Worm (Caenorhabditis elegans) whole organism, L4 larva: ENCODE measurements around the gene F59F4.3.
A peak's percentile ranks its signal among the peaks of the same experiment; 100 is the strongest.

Experiments used
- D1046.2 ChIP-seq: fragments of 200-800 bp; sonication (Bioruptor generic); IDR thresholded peaks from 2 replicates; pipeline ENCODE4 v1.3.6; 2022; ENCODE audit warnings: missing genetic modification characterization, missing compliant biosample characterization
- F10B5.3 ChIP-seq: sonication (generic microtip); optimal IDR thresholded peaks from 2 replicates; lab custom pipeline; 2016; ENCODE audit warnings: mild to moderate bottlenecking, missing genetic modification characterization, missing compliant biosample characterization
- F26F4.8 ChIP-seq: fragments of 200-800 bp; sonication (Bioruptor generic); conservative IDR thresholded peaks from 2 replicates; pipeline ENCODE4 v1.3.6; 2022; ENCODE audit warnings: missing genetic modification characterization, missing compliant biosample characterization
- F37D6.2 ChIP-seq: sonication (generic microtip); optimal IDR thresholded peaks from 2 replicates; lab custom pipeline; 2016; ENCODE audit warnings: mild to moderate bottlenecking, missing genetic modification characterization, missing compliant biosample characterization
- Y105C5A.15 ChIP-seq: fragments of 200-800 bp; sonication (Bioruptor generic); IDR thresholded peaks from 2 replicates; pipeline ENCODE4 v1.3.6; 2022; ENCODE audit warnings: missing genetic modification characterization, missing compliant biosample characterization
- ZK337.2 ChIP-seq: fragments of 200-800 bp; sonication (Bioruptor generic); IDR thresholded peaks from 2 replicates; pipeline ENCODE4 v1.3.6; 2022; ENCODE audit warnings: missing genetic modification reagents, missing genetic modification characterization, missing compliant biosample characterization
- aha-1 ChIP-seq: fragments of 150-350 bp; peaks from one replicate; lab custom pipeline; 2014; ENCODE audit warnings: missing biosample characterization, missing genetic modification characterization
- ama-1 ChIP-seq: fragments of 150-350 bp; optimal IDR thresholded peaks from 2 replicates; lab custom pipeline; 2014; ENCODE audit warnings: inconsistent platforms, mixed read lengths
- ceh-20 ChIP-seq: fragments of 200-800 bp; sonication (Bioruptor generic); IDR thresholded peaks from 2 replicates; pipeline ENCODE4 v1.3.6; 2022; ENCODE audit warnings: missing genetic modification reagents, missing genetic modification characterization, missing compliant biosample characterization
- ceh-62 ChIP-seq: sonication (generic microtip); optimal IDR thresholded peaks from 2 replicates; lab custom pipeline; 2017; ENCODE audit warnings: missing biosample characterization, missing genetic modification characterization
- ctbp-1 ChIP-seq: fragments of 200-800 bp; sonication (Bioruptor generic); IDR thresholded peaks from 2 replicates; pipeline ENCODE4 v1.3.6; 2022; ENCODE audit warnings: missing genetic modification reagents, missing genetic modification characterization, missing compliant biosample characterization
- daf-12 ChIP-seq: fragments of 150-350 bp; optimal IDR thresholded peaks from 2 replicates; lab custom pipeline; 2014; ENCODE audit warnings: missing biosample characterization, missing genetic modification reagents, missing genetic modification characterization
- daf-16 ChIP-seq, 3 experiments: sonication (generic microtip); optimal IDR thresholded peaks; 2 replicates each; lab custom pipeline; 2016 to 2017; ENCODE audit warnings: missing genetic modification characterization in 3 of 3, missing genetic modification reagents in 3 of 3, mild to moderate bottlenecking in 2 of 3, missing compliant biosample characterization in 2 of 3, missing biosample characterization in 1 of 3, moderate library complexity in 1 of 3
- dmd-6 ChIP-seq: fragments of 200-800 bp; sonication (Bioruptor generic); IDR thresholded peaks from 2 replicates; pipeline ENCODE4 v1.3.6; 2022; ENCODE audit warnings: missing genetic modification reagents, missing genetic modification characterization, missing compliant biosample characterization
- dmd-8 ChIP-seq: fragments of 200-800 bp; sonication (Bioruptor generic); IDR thresholded peaks from 2 replicates; pipeline ENCODE4 v1.3.6; 2022; ENCODE audit warnings: missing genetic modification characterization, missing compliant biosample characterization
- dmd-9 ChIP-seq: fragments of 200-800 bp; sonication (Bioruptor generic); IDR thresholded peaks from 2 replicates; pipeline ENCODE4 v1.3.6; 2022; ENCODE audit warnings: missing genetic modification reagents, missing genetic modification characterization, missing compliant biosample characterization
- egl-27 ChIP-seq: sonication (generic microtip); optimal IDR thresholded peaks from 3 replicates; lab custom pipeline; 2017; ENCODE audit warnings: missing biosample characterization, missing genetic modification reagents, missing genetic modification characterization
- egl-43 ChIP-seq: fragments of 200-800 bp; sonication (Bioruptor generic); IDR thresholded peaks from 2 replicates; pipeline ENCODE4 v1.3.6; 2022; ENCODE audit warnings: missing genetic modification reagents, missing genetic modification characterization, missing compliant biosample characterization
- fkh-10 ChIP-seq: fragments of 150-350 bp; optimal IDR thresholded peaks from 2 replicates; lab custom pipeline; 2014; ENCODE audit warnings: missing biosample characterization, missing genetic modification reagents, missing genetic modification characterization
- fos-1 ChIP-seq: fragments of 150-350 bp; optimal IDR thresholded peaks from 2 replicates; lab custom pipeline; 2014; ENCODE audit warnings: missing biosample characterization, missing genetic modification characterization
- hmg-1.1 ChIP-seq: fragments of 200-800 bp; sonication (Bioruptor generic); IDR thresholded peaks from 2 replicates; pipeline ENCODE4 v1.3.6; 2022; ENCODE audit warnings: missing genetic modification reagents, missing genetic modification characterization, missing compliant biosample characterization
- lim-7 ChIP-seq: fragments of 200-800 bp; sonication (Bioruptor generic); IDR thresholded peaks from 2 replicates; pipeline ENCODE4 v1.3.6; 2022; ENCODE audit warnings: missing genetic modification characterization, missing compliant biosample characterization
- lin-13 ChIP-seq: fragments of 150-350 bp; optimal IDR thresholded peaks from 2 replicates; lab custom pipeline; 2014; ENCODE audit warnings: missing biosample characterization, missing genetic modification reagents, missing genetic modification characterization
- lin-15B ChIP-seq: fragments of 150-350 bp; sonication (generic microtip); optimal IDR thresholded peaks from 3 replicates; lab custom pipeline; 2014; ENCODE audit warnings: missing biosample characterization, missing genetic modification characterization
- lin-29 ChIP-seq: fragments of 200-800 bp; sonication (Bioruptor generic); IDR thresholded peaks from 2 replicates; pipeline ENCODE4 v1.3.6; 2022; ENCODE audit warnings: missing genetic modification reagents, missing genetic modification characterization, missing compliant biosample characterization
- lin-38 ChIP-seq: fragments of 200-800 bp; sonication (Bioruptor generic); IDR thresholded peaks from 2 replicates; pipeline ENCODE4 v1.3.6; 2022; ENCODE audit warnings: missing genetic modification reagents, missing genetic modification characterization, missing compliant biosample characterization
- lin-39 ChIP-seq: fragments of 150-350 bp; optimal IDR thresholded peaks from 2 replicates; lab custom pipeline; 2014; ENCODE audit warnings: missing biosample characterization, missing genetic modification reagents, missing genetic modification characterization
- lsy-2 ChIP-seq, 2 experiments: fragments of 150-350 bp in 1 of 2; sonication (generic microtip) in 1 of 2; optimal IDR thresholded peaks; 2 replicates each; lab custom pipeline; 2014 to 2017; ENCODE audit warnings: missing biosample characterization in 2 of 2, missing genetic modification characterization in 2 of 2
- mdt-29 ChIP-seq: fragments of 200-800 bp; sonication (Bioruptor generic); IDR thresholded peaks from 2 replicates; pipeline ENCODE4 v1.3.6; 2022; ENCODE audit warnings: missing genetic modification reagents, missing genetic modification characterization, missing compliant biosample characterization
- mep-1 ChIP-seq: fragments of 150-350 bp; sonication (generic microtip); optimal IDR thresholded peaks from 3 replicates; lab custom pipeline; 2014; ENCODE audit warnings: missing biosample characterization, missing genetic modification characterization
- mxl-2 ChIP-seq: fragments of 200-800 bp; sonication (Bioruptor generic); conservative IDR thresholded peaks from 2 replicates; pipeline ENCODE4 v1.3.6; 2022; ENCODE audit warnings: missing genetic modification reagents, missing genetic modification characterization, missing compliant biosample characterization
- nhr-10 ChIP-seq: fragments of 150-350 bp; optimal IDR thresholded peaks from 2 replicates; lab custom pipeline; 2014; ENCODE audit warnings: missing biosample characterization, missing genetic modification characterization
- nhr-111 ChIP-seq: fragments of 200-800 bp; sonication (Bioruptor generic); optimal IDR thresholded peaks from 2 replicates; lab custom pipeline; 2018; ENCODE audit warnings: mild to moderate bottlenecking, missing genetic modification characterization, missing compliant biosample characterization
- nhr-28 ChIP-seq: fragments of 150-350 bp; optimal IDR thresholded peaks from 2 replicates; lab custom pipeline; 2014; ENCODE audit warnings: missing biosample characterization, missing genetic modification characterization
- nhr-42 ChIP-seq: fragments of 200-800 bp; sonication (Bioruptor generic); IDR thresholded peaks from 2 replicates; pipeline ENCODE4 v1.3.6; 2022; ENCODE audit warnings: missing genetic modification characterization, missing compliant biosample characterization
- nhr-48 ChIP-seq: sonication (generic microtip); optimal IDR thresholded peaks from 2 replicates; lab custom pipeline; 2016; ENCODE audit warnings: mild to moderate bottlenecking, missing genetic modification characterization, missing compliant biosample characterization
- nhr-76 ChIP-seq: fragments of 150-350 bp; optimal IDR thresholded peaks from 2 replicates; lab custom pipeline; 2014; ENCODE audit warnings: missing biosample characterization, missing genetic modification characterization
- nhr-77 ChIP-seq: fragments of 150-350 bp; optimal IDR thresholded peaks from 2 replicates; lab custom pipeline; 2014; ENCODE audit warnings: missing biosample characterization, missing genetic modification characterization
- pqm-1 ChIP-seq: sonication (generic microtip); optimal IDR thresholded peaks from 2 replicates; lab custom pipeline; 2017; ENCODE audit warnings: missing biosample characterization, missing genetic modification characterization
- saeg-2 ChIP-seq: fragments of 200-800 bp; sonication (Bioruptor generic); IDR thresholded peaks from 2 replicates; pipeline ENCODE4 v1.3.6; 2022; ENCODE audit warnings: missing genetic modification reagents, missing genetic modification characterization, missing compliant biosample characterization
- skn-1 ChIP-seq: fragments of 150-350 bp; optimal IDR thresholded peaks from 2 replicates; lab custom pipeline; 2014; ENCODE audit warnings: missing biosample characterization, missing genetic modification characterization
- spr-3 ChIP-seq: fragments of 200-800 bp; sonication (Bioruptor generic); optimal IDR thresholded peaks from 2 replicates; lab custom pipeline; 2018; ENCODE audit warnings: mild to moderate bottlenecking, missing genetic modification characterization, missing compliant biosample characterization
- unc-130 ChIP-seq: sonication (generic microtip); optimal IDR thresholded peaks from 2 replicates; lab custom pipeline; 2016; ENCODE audit warnings: missing genetic modification reagents, missing genetic modification characterization, missing compliant biosample characterization
- unc-39 ChIP-seq: sonication (generic microtip); optimal IDR thresholded peaks from 2 replicates; lab custom pipeline; 2017; ENCODE audit warnings: missing biosample characterization, missing genetic modification characterization
- unc-62 ChIP-seq, 3 experiments: fragments of 150-350 bp in 1 of 3; sonication (generic microtip); optimal IDR thresholded peaks in 2 of 3; peaks in 1 of 3; 1 replicate in 1 of 3; 2 replicates in 2 of 3; lab custom pipeline; 2014 to 2017; ENCODE audit warnings: missing biosample characterization in 3 of 3, missing genetic modification characterization in 3 of 3, missing genetic modification reagents in 3 of 3, missing genotype in 1 of 3
- zag-1 ChIP-seq: fragments of 150-350 bp; optimal IDR thresholded peaks from 2 replicates; lab custom pipeline; 2014; ENCODE audit warnings: missing biosample characterization, missing genetic modification characterization
- zfp-3 ChIP-seq: fragments of 200-800 bp; sonication (Bioruptor generic); conservative IDR thresholded peaks from 2 replicates; pipeline ENCODE4 v1.3.6; 2022; ENCODE audit warnings: missing genetic modification reagents, missing genetic modification characterization, missing compliant biosample characterization
- zip-2 ChIP-seq: fragments of 150-350 bp; optimal IDR thresholded peaks from 2 replicates; lab custom pipeline; 2014; ENCODE audit warnings: missing biosample characterization, missing genetic modification characterization
- ztf-11 ChIP-seq: fragments of 150-350 bp; optimal IDR thresholded peaks from 2 replicates; lab custom pipeline; 2014; ENCODE audit warnings: missing biosample characterization, missing genetic modification characterization
- ztf-7 ChIP-seq: fragments of 150-350 bp; optimal IDR thresholded peaks from 2 replicates; lab custom pipeline; 2014; ENCODE audit warnings: missing biosample characterization, missing genetic modification characterization

F59F4.3 gene

DNA sequence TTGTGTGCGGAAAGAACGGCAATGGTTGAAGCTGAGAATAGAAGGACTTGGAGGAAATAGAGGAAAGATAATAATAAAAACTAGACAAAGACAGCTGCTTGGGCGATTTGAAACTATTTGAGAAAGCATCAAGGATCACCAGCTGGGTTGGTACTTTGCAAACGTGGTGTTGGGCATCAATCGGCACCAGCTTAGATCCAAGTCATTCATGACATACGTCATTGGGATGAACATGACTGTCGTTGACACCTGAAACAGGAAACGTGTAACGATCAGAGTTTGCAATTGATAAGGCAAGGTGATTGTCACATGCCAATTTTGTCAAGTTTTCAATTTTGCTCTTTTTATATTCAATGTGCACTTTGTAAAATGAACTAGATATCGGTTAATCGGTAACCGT is 4.9 kb downstream of the F59F4.3 start (continued):
- TF ChIP-seq egl-43 (no peak), spr-3 (GFP tag; lab: Kevin White, UChicago) (no peak)

DNA sequence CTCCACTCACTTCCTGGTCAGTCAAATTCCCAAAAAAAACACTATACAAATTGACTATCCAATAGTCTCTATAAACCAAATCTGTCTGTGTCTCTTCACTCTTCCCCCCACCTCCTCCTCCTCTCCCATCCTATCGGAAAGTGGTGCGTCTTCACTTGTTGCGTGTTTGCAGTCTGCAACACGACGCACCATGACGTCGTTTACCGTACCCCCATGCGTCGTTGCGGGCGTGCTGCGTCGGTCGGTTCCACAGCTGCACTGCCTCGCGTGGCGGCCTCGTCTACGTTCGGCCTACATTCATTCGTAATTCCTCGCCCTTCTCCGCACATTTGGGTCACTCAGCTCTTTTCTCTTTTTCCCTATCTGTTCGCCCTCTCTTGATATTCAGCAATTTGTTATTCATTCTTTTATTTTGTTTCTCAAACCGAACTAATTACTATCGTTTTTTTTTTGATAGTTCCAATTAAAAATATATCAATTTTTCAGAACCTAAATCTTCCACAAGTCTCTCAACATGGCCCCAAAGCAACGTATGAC is 6.2 kb downstream of the F59F4.3 start, which contains the start of gene serp-1.1:
serp-1.1 (plus strand) TSS at position 487 of the 537 bp plus-strand sequence.
- peak; percentile 77 for TF ChIP-seq lim-7
- peak; percentile 47 for TF ChIP-seq nhr-76 (tag; lab: Kevin White, UChicago)
- TF ChIP-seq lin-38 = peak; percentile 93
- TF ChIP-seq F26F4.8 (GFP tag; lab: Robert Waterston, UW) = no peak
- peak; percentile 64 for TF ChIP-seq lin-15B (tag; lab: Kevin White, UChicago)
- TF ChIP-seq F10B5.3 (tag; lab: Kevin White, UChicago) = peak; percentile 92
- TF ChIP-seq Y105C5A.15 (GFP tag; lab: Robert Waterston, UW) = 0 out of 2 replicates have a peak, but pooled peaks have one; percentile 55
- peak; percentile 99 for TF ChIP-seq hmg-1.1 (GFP tag; lab: Robert Waterston, UW)
- TF ChIP-seq ceh-20 (GFP tag; lab: Robert Waterston, UW) = peak; percentile 99
- peak; percentile 99 for TF ChIP-seq mep-1 (tag; lab: Kevin White, UChicago)
- TF ChIP-seq fos-1 = peak; percentile 90
- peak; percentile 95 for TF ChIP-seq lin-29
- peak; percentile 100 for TF ChIP-seq dmd-6 (GFP tag; lab: Robert Waterston, UW)
- TF ChIP-seq F37D6.2 (tag; lab: Kevin White, UChicago) = peak; percentile 96
- peak; percentile 100 for TF ChIP-seq lsy-2 (tag; optimal IDR thresholded peaks at IDR 0.05; lab: Kevin White, UChicago)
- peak; percentile 99 for TF ChIP-seq lin-13 (GFP tag; lab: Kevin White, UChicago)
- TF ChIP-seq nhr-28 (tag; lab: Kevin White, UChicago) = peak; percentile 98
- peak; percentile 94 for TF ChIP-seq nhr-10 (tag; lab: Kevin White, UChicago)
- TF ChIP-seq daf-16 (GFP tag; optimal IDR thresholded peaks at IDR 0.05; lab: Kevin White, UChicago) = peak; percentile 94
- TF ChIP-seq daf-16 (tag; optimal IDR thresholded peaks at IDR 0.05; lab: Kevin White, UChicago) = peak; percentile 80
- TF ChIP-seq dmd-9 = peak; percentile 92
- TF ChIP-seq unc-39 = peak; percentile 42
- no peak for TF ChIP-seq ceh-62 (tag; lab: Kevin White, UChicago)
- TF ChIP-seq ztf-11 (tag; lab: Kevin White, UChicago) = no peak
- TF ChIP-seq fkh-10 (GFP tag; lab: Kevin White, UChicago) = peak; percentile 96
- TF ChIP-seq zfp-3 (GFP tag; lab: Robert Waterston, UW) = peak; percentile 96
- TF ChIP-seq ctbp-1 = peak; percentile 98
- 0 out of 2 replicates have a peak, but pooled peaks have one; percentile 51 for TF ChIP-seq ZK337.2 (GFP tag; lab: Robert Waterston, UW)
- peak; percentile 91 for TF ChIP-seq mxl-2 (GFP tag; lab: Robert Waterston, UW)
- TF ChIP-seq nhr-42 (GFP tag; lab: Robert Waterston, UW) = peak; percentile 98
- TF ChIP-seq unc-62 (GFP tag; optimal IDR thresholded peaks at IDR 0.05 in 1 of 2; lab: Kevin White, UChicago) = peak in 1 of 2 experiments; percentile 100
- TF ChIP-seq unc-62 (tag; optimal IDR thresholded peaks at IDR 0.05; lab: Kevin White, UChicago) = peak; percentile 68
- TF ChIP-seq zag-1 (tag; lab: Kevin White, UChicago) = peak; percentile 62
- peak; percentile 91 for TF ChIP-seq pqm-1
- TF ChIP-seq egl-27 = peak; percentile 85
- peak; percentile 98 for TF ChIP-seq nhr-48
- peak; percentile 98 for TF ChIP-seq saeg-2 (GFP tag; lab: Robert Waterston, UW)
- no peak for TF ChIP-seq unc-130
- TF ChIP-seq mdt-29 (GFP tag; lab: Robert Waterston, UW) = peak; percentile 92
- peak; percentile 30 for TF ChIP-seq ama-1 (lab: Kevin White, UChicago)
- peak; percentile 100 for TF ChIP-seq aha-1
- peak; percentile 94 for TF ChIP-seq ztf-7 (tag; lab: Kevin White, UChicago)
- peak; percentile 98 for TF ChIP-seq nhr-77 (tag; lab: Kevin White, UChicago)
- TF ChIP-seq lin-39 (tag; lab: Kevin White, UChicago) = peak; percentile 80
- peak; percentile 92 for TF ChIP-seq D1046.2 (GFP tag; lab: Robert Waterston, UW)
- peak; percentile 81 for TF ChIP-seq dmd-8
- no peak for TF ChIP-seq skn-1
- TF ChIP-seq zip-2 = peak; percentile 85
- TF ChIP-seq daf-12 (tag; lab: Kevin White, UChicago) = no peak
- no peak for TF ChIP-seq nhr-111 (GFP tag; lab: Kevin White, UChicago)
